Worm (Caenorhabditis elegans) whole organism, L1 larva: ENCODE data around the gene D2096.12.

Experiments used
- F16B12.6 ChIP-seq: fragments of 150-350 bp; optimal IDR thresholded peaks from 2 replicates; lab custom pipeline; 2014; ENCODE audit warnings: missing biosample characterization, missing genetic modification characterization
- alr-1 ChIP-seq: fragments of 200-800 bp; sonication (Bioruptor generic); optimal IDR thresholded peaks from 2 replicates; lab custom pipeline; 2018; ENCODE audit warnings: borderline replicate concordance, mild to moderate bottlenecking, missing genetic modification characterization, missing compliant biosample characterization
- ama-1 ChIP-seq: fragments of 150-350 bp; optimal IDR thresholded peaks from 2 replicates; lab custom pipeline; 2014
- ceh-63 ChIP-seq: fragments of 200-800 bp; sonication (Bioruptor generic); optimal IDR thresholded peaks from 2 replicates; lab custom pipeline; 2018; ENCODE audit warnings: mild to moderate bottlenecking, missing genetic modification characterization, missing compliant biosample characterization
- ceh-82 ChIP-seq, 3 experiments: fragments of 150-350 bp in 1 of 3; sonication (generic microtip) in 2 of 3; optimal IDR thresholded peaks; 2 replicates each; lab custom pipeline; 2014 to 2017; ENCODE audit warnings: missing biosample characterization in 3 of 3, missing genetic modification characterization in 3 of 3
- ceh-88 ChIP-seq: fragments of 200-800 bp; sonication (Bioruptor generic); IDR thresholded peaks from 2 replicates; pipeline ENCODE4 v1.3.6; 2022; ENCODE audit warnings: missing genetic modification characterization, missing compliant biosample characterization
- efl-1 ChIP-seq, 4 experiments: fragments of 150-350 bp; optimal IDR thresholded peaks in 3 of 4; peaks in 1 of 4; 1 replicate in 1 of 4; 2 replicates in 3 of 4; lab custom pipeline; 2014; ENCODE audit warnings: missing biosample characterization in 2 of 4, missing genetic modification characterization in 2 of 4, missing genetic modification reagents in 2 of 4
- efl-3 ChIP-seq: fragments of 200-800 bp; sonication (Bioruptor generic); optimal IDR thresholded peaks from 2 replicates; lab custom pipeline; 2018; ENCODE audit warnings: mild to moderate bottlenecking, missing genetic modification characterization, missing compliant biosample characterization
- egl-27 ChIP-seq, 2 experiments: fragments of 150-350 bp in 1 of 2; sonication (generic microtip); optimal IDR thresholded peaks; 3 replicates each; lab custom pipeline; 2017 to 2018; ENCODE audit warnings: missing biosample characterization in 2 of 2, missing genetic modification characterization in 2 of 2, missing genetic modification reagents in 2 of 2
- elt-2 ChIP-seq: sonication (generic microtip); optimal IDR thresholded peaks from 2 replicates; lab custom pipeline; 2016; ENCODE audit warnings: missing genetic modification characterization, mild to moderate bottlenecking, inconsistent platforms, missing compliant biosample characterization, missing genetic modification reagents
- grh-1 ChIP-seq: fragments of 200-800 bp; sonication (Bioruptor generic); IDR thresholded peaks from 2 replicates; pipeline ENCODE4 v1.3.6; 2022; ENCODE audit warnings: missing genetic modification reagents, missing genetic modification characterization, missing compliant biosample characterization
- hpl-2 ChIP-seq: fragments of 150-350 bp; optimal IDR thresholded peaks from 2 replicates; lab custom pipeline; 2014; ENCODE audit warnings: missing biosample characterization, missing genetic modification reagents, missing genetic modification characterization
- irx-1 ChIP-seq: sonication (generic microtip); optimal IDR thresholded peaks from 2 replicates; lab custom pipeline; 2016; ENCODE audit warnings: missing genetic modification characterization, missing compliant biosample characterization
- isw-1 ChIP-seq: fragments of 200-800 bp; sonication (Bioruptor generic); IDR thresholded peaks from 2 replicates; pipeline ENCODE4 v1.3.6; 2022; ENCODE audit warnings: missing genetic modification characterization, missing compliant biosample characterization
- lin-13 ChIP-seq: fragments of 150-350 bp; optimal IDR thresholded peaks from 2 replicates; lab custom pipeline; 2014; ENCODE audit warnings: missing biosample characterization, missing genetic modification reagents, missing genetic modification characterization
- lin-15B ChIP-seq: fragments of 150-350 bp; sonication (generic microtip); optimal IDR thresholded peaks from 3 replicates; lab custom pipeline; 2014; ENCODE audit warnings: missing biosample characterization, missing genetic modification characterization
- lin-35 ChIP-seq, 2 experiments: fragments of 150-350 bp; optimal IDR thresholded peaks; 2 replicates each; lab custom pipeline; 2014; ENCODE audit warnings: missing biosample characterization in 2 of 2, missing genetic modification characterization in 2 of 2, missing genetic modification reagents in 2 of 2
- lin-39 ChIP-seq: fragments of 150-350 bp; optimal IDR thresholded peaks from 2 replicates; lab custom pipeline; 2014; ENCODE audit warnings: missing biosample characterization, missing genetic modification reagents, missing genetic modification characterization
- mdl-1 ChIP-seq, 2 experiments: fragments of 150-350 bp; optimal IDR thresholded peaks; 2 replicates each; lab custom pipeline; 2014 to 2017; ENCODE audit warnings: missing biosample characterization in 2 of 2, missing genetic modification characterization in 2 of 2, inconsistent platforms in 1 of 2
- mef-2 ChIP-seq: fragments of 150-350 bp; optimal IDR thresholded peaks from 2 replicates; lab custom pipeline; 2014; ENCODE audit warnings: missing biosample characterization, missing genetic modification characterization
- nhr-12 ChIP-seq: sonication (generic microtip); optimal IDR thresholded peaks from 2 replicates; lab custom pipeline; 2017; ENCODE audit warnings: missing biosample characterization, missing genetic modification characterization
- nhr-71 ChIP-seq: sonication (generic microtip); optimal IDR thresholded peaks from 2 replicates; lab custom pipeline; 2016; ENCODE audit warnings: mild to moderate bottlenecking, missing genetic modification characterization, moderate library complexity, missing compliant biosample characterization
- nhr-76 ChIP-seq: sonication (generic microtip); optimal IDR thresholded peaks from 2 replicates; lab custom pipeline; 2017; ENCODE audit warnings: missing biosample characterization, missing genetic modification characterization
- nhr-90 ChIP-seq: sonication (generic microtip); optimal IDR thresholded peaks from 2 replicates; lab custom pipeline; 2016; ENCODE audit warnings: mild to moderate bottlenecking, missing genetic modification characterization, missing compliant biosample characterization; ENCODE audit not compliant: poor library complexity
- pag-3 ChIP-seq: sonication (generic microtip); optimal IDR thresholded peaks from 2 replicates; lab custom pipeline; 2017; ENCODE audit warnings: missing genetic modification characterization, mild to moderate bottlenecking, missing compliant biosample characterization, antibody characterized with exemption, borderline replicate concordance; ENCODE audit not compliant: insufficient read depth
- pqm-1 ChIP-seq: sonication (generic microtip); optimal IDR thresholded peaks from 3 replicates; lab custom pipeline; 2017; ENCODE audit warnings: missing biosample characterization, missing genetic modification characterization
- rnt-1 ChIP-seq: sonication (generic microtip); optimal IDR thresholded peaks from 2 replicates; lab custom pipeline; 2016; ENCODE audit warnings: mild to moderate bottlenecking, missing genetic modification characterization, moderate library complexity, missing compliant biosample characterization
- skn-1 ChIP-seq: fragments of 150-350 bp; optimal IDR thresholded peaks from 2 replicates; lab custom pipeline; 2014; ENCODE audit warnings: missing biosample characterization, missing genetic modification characterization
- snpc-4 ChIP-seq: fragments of 150-350 bp; optimal IDR thresholded peaks from 2 replicates; lab custom pipeline; 2014; ENCODE audit warnings: missing biosample characterization, missing genetic modification characterization
- snu-23 ChIP-seq: sonication (generic microtip); optimal IDR thresholded peaks from 2 replicates; lab custom pipeline; 2016; ENCODE audit warnings: missing genetic modification characterization, missing compliant biosample characterization
- sptf-1 ChIP-seq: fragments of 150-350 bp; optimal IDR thresholded peaks from 2 replicates; lab custom pipeline; 2014; ENCODE audit warnings: missing biosample characterization, missing genetic modification characterization
- swsn-7 ChIP-seq: sonication (generic microtip); optimal IDR thresholded peaks from 2 replicates; lab custom pipeline; 2016; ENCODE audit warnings: missing genetic modification characterization, missing compliant biosample characterization
- unc-62 ChIP-seq: fragments of 150-350 bp; optimal IDR thresholded peaks from 2 replicates; lab custom pipeline; 2014; ENCODE audit warnings: missing biosample characterization, missing genetic modification reagents, missing genetic modification characterization
- unc-86 ChIP-seq: sonication (generic microtip); optimal IDR thresholded peaks from 2 replicates; lab custom pipeline; 2016; ENCODE audit warnings: missing genetic modification characterization, missing compliant biosample characterization
- xbp-1 ChIP-seq: sonication (generic microtip); optimal IDR thresholded peaks from 2 replicates; lab custom pipeline; 2016; ENCODE audit warnings: missing genetic modification characterization, missing compliant biosample characterization
- zag-1 ChIP-seq: fragments of 150-350 bp; optimal IDR thresholded peaks from 2 replicates; lab custom pipeline; 2014; ENCODE audit warnings: missing biosample characterization, missing genetic modification characterization
- zip-4 ChIP-seq: fragments of 200-800 bp; sonication (Bioruptor generic); optimal IDR thresholded peaks from 2 replicates; lab custom pipeline; 2018; ENCODE audit warnings: mild to moderate bottlenecking, missing genetic modification characterization, moderate library complexity, missing compliant biosample characterization

The D2096.12 gene

DNA sequence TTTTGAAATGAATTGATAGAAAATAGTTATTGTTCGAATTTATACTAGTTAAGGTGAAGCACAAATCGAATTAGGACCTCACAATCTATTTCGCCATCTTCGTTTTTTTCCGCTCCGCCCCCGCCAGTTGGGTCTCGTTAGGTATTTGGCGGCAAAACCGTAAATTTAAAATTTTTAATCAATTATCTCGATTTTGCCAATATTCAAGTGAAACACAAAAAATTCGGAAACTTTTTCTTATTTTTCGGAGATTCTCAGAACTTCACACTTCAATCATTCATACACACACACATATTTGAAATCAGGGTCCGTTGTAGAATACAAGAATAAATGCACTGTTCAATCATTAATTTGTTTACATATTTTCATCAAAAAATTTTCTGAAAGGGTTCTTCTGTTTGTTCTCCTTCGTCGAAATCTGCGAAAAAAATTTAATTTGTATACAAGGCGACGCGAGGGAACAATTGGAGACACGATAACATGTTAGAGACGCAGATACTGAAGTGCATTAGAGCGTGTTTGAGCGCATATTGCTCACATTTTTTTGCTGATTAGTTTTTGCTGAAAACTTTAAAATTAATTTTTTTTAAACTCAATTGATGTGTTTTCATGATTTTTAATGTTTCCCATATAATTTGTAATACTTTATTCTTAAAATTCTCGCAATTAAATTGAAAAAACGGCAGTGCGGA lies 3.4 kb upstream of the D2096.12 start, which contains the start of gene D2096.5 (continued):
- no peak for TF ChIP-seq zip-4 (GFP tag; lab: Kevin White, UChicago)
- TF ChIP-seq mdl-1 (tag; optimal IDR thresholded peaks at IDR 0.05; lab: Kevin White, UChicago) = no peak
- no peak for TF ChIP-seq snpc-4 (tag; lab: Kevin White, UChicago)
- peak; percentile 20 for TF ChIP-seq snu-23

- TF ChIP-seq unc-62 (GFP tag; lab: Kevin White, UChicago) (no peak), F16B12.6 (tag; lab: Kevin White, UChicago) (no peak), irx-1 (tag; lab: Kevin White, UChicago) (no peak), nhr-90 (tag; lab: Kevin White, UChicago) (no peak), skn-1 (tag; lab: Kevin White, UChicago) (no peak), nhr-76 (tag; lab: Kevin White, UChicago) (no peak), ceh-82 (tag; optimal IDR thresholded peaks at IDR 0.05; lab: Kevin White, UChicago) (no peak), lin-13 (GFP tag; lab: Kevin White, UChicago) (no peak), egl-27 (tag; optimal IDR thresholded peaks at IDR 0.05; lab: Kevin White, UChicago) (no peak)
Observed at ce11 chrIV:8360817-8361216, 2.4 kb upstream of the D2096.12 start, which contains the start of gene sqv-1. TSS of gene sqv-1 (plus strand) at chrIV:8361117.

ce11 chrIV:8366295-8366694 lies 3.0 kb downstream of the D2096.12 start, which contains the start of gene aagr-1:
TSS of gene aagr-1 (plus strand) at chrIV:8366521.
- TF ChIP-seq swsn-7 (tag; lab: Kevin White, UChicago) (no peak), sptf-1 (no peak), lin-35 (GFP tag; optimal IDR thresholded peaks at IDR 0.05; lab: Kevin White, UChicago) (peak in 1 of 2 experiments; percentile 5), elt-2 (tag; lab: Kevin White, UChicago) (peak; percentile 67), mef-2 (tag; lab: Kevin White, UChicago) (no peak), nhr-71 (tag; lab: Kevin White, UChicago) (no peak), alr-1 (no peak)

DNA sequence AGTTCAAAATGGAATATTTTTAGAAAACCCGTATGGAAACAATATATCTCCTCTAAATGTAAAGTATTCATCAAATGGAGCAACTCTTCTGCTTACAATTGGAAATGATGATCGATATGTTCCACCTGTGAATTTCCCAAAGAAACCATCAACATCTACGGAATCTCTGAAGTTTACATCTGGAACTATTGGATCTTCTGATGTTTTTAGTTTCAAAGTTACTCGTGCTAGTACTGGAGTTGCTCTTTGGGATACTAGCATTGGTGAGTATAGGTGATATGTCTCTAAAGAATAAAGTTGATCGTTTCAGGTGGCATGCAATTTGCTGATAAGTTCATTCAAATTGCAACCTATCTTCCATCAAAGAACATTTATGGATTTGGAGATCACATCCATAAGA lies 4.6 kb downstream of the D2096.12 start:
- no peak for TF ChIP-seq rnt-1
- no peak for TF ChIP-seq pqm-1 (tag; lab: Kevin White, UChicago)
- TF ChIP-seq pag-3 (tag; lab: Kevin White, UChicago) = no peak
- TF ChIP-seq nhr-12 (tag; lab: Kevin White, UChicago) = no peak
- no peak for TF ChIP-seq lin-39 (tag; lab: Kevin White, UChicago)
- no peak for TF ChIP-seq alr-1
- no peak for TF ChIP-seq ceh-88 (GFP tag; lab: Robert Waterston, UW)
- TF ChIP-seq efl-3 (GFP tag; lab: Kevin White, UChicago) = no peak
- no peak for TF ChIP-seq lin-15B
- TF ChIP-seq efl-1 (optimal IDR thresholded peaks at IDR 0.05; lab: Kevin White, UChicago) = no peak
- no peak for TF ChIP-seq efl-1 (GFP tag; optimal IDR thresholded peaks at IDR 0.05 in 1 of 2; lab: Kevin White, UChicago)
- no peak for TF ChIP-seq elt-2 (tag; lab: Kevin White, UChicago)
- no peak for TF ChIP-seq snu-23

DNA sequence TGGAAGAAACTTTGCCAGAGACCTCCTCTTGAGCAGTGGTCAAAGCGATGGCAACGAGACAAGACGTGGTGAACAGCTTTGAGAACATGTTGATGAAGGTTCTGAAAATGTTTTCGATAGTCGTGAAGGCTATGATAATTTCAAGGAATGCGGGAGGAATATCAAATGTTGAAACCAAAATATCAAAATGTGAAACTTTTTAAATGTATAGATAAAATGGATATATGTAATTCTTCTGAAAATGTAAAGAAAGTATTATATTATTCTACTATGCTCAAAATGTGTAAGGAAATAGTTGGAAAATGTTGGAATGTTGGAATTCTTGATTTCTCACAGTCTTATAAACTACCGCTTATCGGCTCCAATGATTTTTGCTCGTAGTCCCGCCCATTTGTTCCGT lies 5.9 kb downstream of the D2096.12 start, which contains the start of gene D2096.6:
Gene D2096.6 (minus strand): TSS at position 101 of the 400 bp plus-strand sequence.
- TF ChIP-seq rnt-1 (no peak), snpc-4 (tag; lab: Kevin White, UChicago) (no peak), unc-86 (no peak), lin-15B (no peak), ama-1 (lab: Kevin White, UChicago) (no peak), isw-1 (GFP tag; lab: Robert Waterston, UW) (no peak), hpl-2 (GFP tag; lab: Kevin White, UChicago) (no peak), F16B12.6 (tag; lab: Kevin White, UChicago) (no peak), ceh-63 (no peak), grh-1 (no peak), xbp-1 (tag; lab: Kevin White, UChicago) (no peak), zag-1 (no peak)
